Worm (Caenorhabditis elegans): ENCODE measurements around the gene dop-4.

ce11 chrX:1344321-1344720 is 49.3 kb downstream of the dop-4 start, which contains the start of gene ins-39:
- TF ChIP-seq aly-2 (tag; optimal IDR thresholded peaks at IDR 0.05) (no peak), nhr-237 (tag; optimal IDR thresholded peaks at IDR 0.05) (no peak), lin-13 (GFP tag; optimal IDR thresholded peaks at IDR 0.05) (no peak), mdl-1 (tag; optimal IDR thresholded peaks at IDR 0.05) (no peak), fos-1 (tag; optimal IDR thresholded peaks at IDR 0.05) (no peak), dpl-1 (GFP tag; optimal IDR thresholded peaks at IDR 0.05) (no peak), lir-3 (tag; optimal IDR thresholded peaks at IDR 0.05; ENCODE audit: poor library complexity) (no peak), lin-35 (GFP tag; optimal IDR thresholded peaks at IDR 0.05) (no peak), ceh-82 (tag; optimal IDR thresholded peaks at IDR 0.05) (no peak), rnt-1 (tag; optimal IDR thresholded peaks at IDR 0.05) (no peak), unc-62 (GFP tag; optimal IDR thresholded peaks at IDR 0.05) (no peak), sup-37 (GFP tag; optimal IDR thresholded peaks at IDR 0.05) (no peak)
